Fruit fly (Drosophila melanogaster) whole organism, embryonic: ENCODE measurements around the gene Adgf-C.

Experiments used
- Atf3 ChIP-seq: fragments of 200-800 bp; sonication (Bioruptor generic); optimal IDR thresholded peaks from 3 replicates; lab custom pipeline; 2016; ENCODE audit warnings: missing biosample characterization, missing genetic modification characterization
- BEAF-32 ChIP-seq: fragments of 200-800 bp; sonication (Bioruptor generic); optimal IDR thresholded peaks from 3 replicates; lab custom pipeline; 2017; ENCODE audit warnings: missing biosample characterization, missing genetic modification characterization, mild to moderate bottlenecking, moderate library complexity, missing genetic modification reagents
- CG10147 ChIP-seq: fragments of 200-800 bp; sonication (Bioruptor generic); optimal IDR thresholded peaks from 2 replicates; lab custom pipeline; 2019; ENCODE audit warnings: missing biosample characterization, mild to moderate bottlenecking, missing genetic modification characterization, moderate library complexity
- CG10321 ChIP-seq: fragments of 200-800 bp; sonication (Bioruptor generic); IDR thresholded peaks from 2 replicates; pipeline ENCODE4 v1.3.6; 2022; ENCODE audit warnings: missing biosample characterization, missing genetic modification characterization
- CG10366 ChIP-seq: fragments of 200-800 bp; sonication (Bioruptor generic); IDR thresholded peaks from 2 replicates; pipeline ENCODE4 v1.3.6; 2022; ENCODE audit warnings: missing biosample characterization, missing genetic modification characterization
- CG10654 ChIP-seq: fragments of 200-800 bp; sonication (Bioruptor generic); optimal IDR thresholded peaks from 2 replicates; lab custom pipeline; 2016; ENCODE audit warnings: missing biosample characterization, missing genetic modification characterization
- CG11398 ChIP-seq: fragments of 200-800 bp; sonication (Bioruptor generic); optimal IDR thresholded peaks from 2 replicates; lab custom pipeline; 2016; ENCODE audit warnings: missing biosample characterization, missing genetic modification characterization
- CG12104 ChIP-seq: fragments of 200-800 bp; sonication (Bioruptor generic); optimal IDR thresholded peaks from 3 replicates; lab custom pipeline; 2016; ENCODE audit warnings: missing biosample characterization, missing genetic modification characterization
- CG12391 ChIP-seq: fragments of 200-800 bp; sonication (Bioruptor generic); optimal IDR thresholded peaks from 3 replicates; lab custom pipeline; 2018; ENCODE audit warnings: missing biosample characterization, mild to moderate bottlenecking, missing genetic modification characterization, moderate library complexity
- CG13123 ChIP-seq: fragments of 200-800 bp; sonication (Bioruptor generic); optimal IDR thresholded peaks from 2 replicates; lab custom pipeline; 2016; ENCODE audit warnings: missing biosample characterization, missing genetic modification characterization
- CG13775 ChIP-seq: fragments of 200-800 bp; sonication (Bioruptor generic); optimal IDR thresholded peaks from 3 replicates; lab custom pipeline; 2017; ENCODE audit warnings: missing biosample characterization, mild to moderate bottlenecking, missing genetic modification characterization
- CG14667 ChIP-seq: fragments of 200-800 bp; sonication (Bioruptor generic); IDR thresholded peaks from 2 replicates; pipeline ENCODE4 v1.3.6; 2022; ENCODE audit warnings: missing biosample characterization, missing genetic modification characterization
- CG14965 ChIP-seq: fragments of 200-800 bp; sonication (Bioruptor generic); optimal IDR thresholded peaks from 2 replicates; lab custom pipeline; 2016; ENCODE audit warnings: missing biosample characterization, missing genetic modification characterization, borderline replicate concordance
- CG15073 ChIP-seq: fragments of 200-800 bp; sonication (Bioruptor generic); optimal IDR thresholded peaks from 2 replicates; lab custom pipeline; 2016; ENCODE audit warnings: missing biosample characterization, missing genetic modification characterization
- CG16815 ChIP-seq: fragments of 200-800 bp; sonication (Bioruptor generic); optimal IDR thresholded peaks from 3 replicates; lab custom pipeline; 2017; ENCODE audit warnings: missing biosample characterization, mild to moderate bottlenecking, missing genetic modification characterization
- CG16863 ChIP-seq: fragments of 200-800 bp; sonication (Bioruptor generic); optimal IDR thresholded peaks from 3 replicates; lab custom pipeline; 2016; ENCODE audit warnings: missing biosample characterization, missing genetic modification characterization
- CG17829 ChIP-seq: fragments of 200-800 bp; optimal IDR thresholded peaks from 2 replicates; lab custom pipeline; 2019; ENCODE audit warnings: missing biosample characterization, mild to moderate bottlenecking, missing genetic modification characterization, moderate library complexity
- CG18599 ChIP-seq: fragments of 200-800 bp; sonication (Bioruptor generic); optimal IDR thresholded peaks from 3 replicates; lab custom pipeline; 2017; ENCODE audit warnings: missing biosample characterization, missing genetic modification characterization, mild to moderate bottlenecking, moderate library complexity, missing genetic modification reagents
- CG2199 ChIP-seq: fragments of 200-800 bp; sonication (Bioruptor generic); IDR thresholded peaks from 3 replicates; pipeline ENCODE4 v1.3.6; 2022; ENCODE audit warnings: missing biosample characterization, missing genetic modification characterization
- CG2712 ChIP-seq: fragments of 200-800 bp; optimal IDR thresholded peaks from 3 replicates; lab custom pipeline; 2019; ENCODE audit warnings: missing biosample characterization, mild to moderate bottlenecking, missing genetic modification characterization, moderate library complexity
- CG32772 ChIP-seq: fragments of 200-800 bp; sonication (Bioruptor generic); IDR thresholded peaks from 2 replicates; pipeline ENCODE4 v1.3.6; 2022; ENCODE audit warnings: missing biosample characterization, missing genetic modification characterization
- CG4617 ChIP-seq: fragments of 200-800 bp; sonication (Bioruptor generic); optimal IDR thresholded peaks from 3 replicates; lab custom pipeline; 2016; ENCODE audit warnings: missing biosample characterization, missing genetic modification characterization, borderline replicate concordance
- CG7987 ChIP-seq: fragments of 200-800 bp; sonication (Bioruptor generic); optimal IDR thresholded peaks from 2 replicates; lab custom pipeline; 2018; ENCODE audit warnings: missing biosample characterization, mild to moderate bottlenecking, missing genetic modification characterization, moderate library complexity
- CG8924 ChIP-seq: fragments of 200-800 bp; optimal IDR thresholded peaks from 3 replicates; lab custom pipeline; 2019; ENCODE audit warnings: missing biosample characterization, mild to moderate bottlenecking, missing genetic modification characterization, moderate library complexity
- CG9797 ChIP-seq: fragments of 200-800 bp; sonication (Bioruptor generic); optimal IDR thresholded peaks from 3 replicates; lab custom pipeline; 2018; ENCODE audit warnings: missing biosample characterization, mild to moderate bottlenecking, missing genetic modification characterization
- Camta ChIP-seq: fragments of 200-800 bp; sonication (Bioruptor generic); optimal IDR thresholded peaks from 2 replicates; lab custom pipeline; 2016; ENCODE audit warnings: missing biosample characterization, missing genetic modification characterization
- Dfd ChIP-seq, 2 experiments: fragments of >200 bp; optimal IDR thresholded peaks; 2 replicates each; lab custom pipeline; 2017; ENCODE audit warnings: missing biosample characterization in 2 of 2, missing genetic modification characterization in 2 of 2
- Dll ChIP-seq: fragments of 200-800 bp; sonication (Bioruptor generic); IDR thresholded peaks from 4 replicates; pipeline ENCODE4 v1.3.6; 2022; ENCODE audit warnings: missing biosample characterization, missing genetic modification characterization; ENCODE audit not compliant: partially characterized antibody
- Gsc ChIP-seq: fragments of 200-800 bp; sonication (Bioruptor generic); IDR thresholded peaks from 2 replicates; pipeline ENCODE4 v1.3.6; 2022; ENCODE audit warnings: missing biosample characterization, missing genetic modification characterization
- Gug ChIP-seq: fragments of 200-800 bp; sonication (Bioruptor generic); IDR thresholded peaks from 4 replicates; pipeline ENCODE4 v1.3.6; 2022; ENCODE audit warnings: missing biosample characterization, missing genetic modification characterization
- NfI ChIP-seq: fragments of 200-800 bp; sonication (Bioruptor generic); optimal IDR thresholded peaks from 3 replicates; lab custom pipeline; 2018; ENCODE audit warnings: missing biosample characterization, mild to moderate bottlenecking, missing genetic modification characterization, moderate library complexity
- ato ChIP-seq: fragments of 200-800 bp; sonication (Bioruptor generic); IDR thresholded peaks from 2 replicates; pipeline ENCODE4 v1.3.6; 2022; ENCODE audit warnings: missing biosample characterization, missing genetic modification characterization; ENCODE audit not compliant: partially characterized antibody
- az2 ChIP-seq: fragments of 200-800 bp; sonication (Bioruptor generic); optimal IDR thresholded peaks from 3 replicates; lab custom pipeline; 2016; ENCODE audit warnings: missing biosample characterization, missing genetic modification characterization
- br ChIP-seq: fragments of >200 bp; optimal IDR thresholded peaks from 2 replicates; lab custom pipeline; 2017
- caup ChIP-seq: fragments of 200-800 bp; sonication (Bioruptor generic); optimal IDR thresholded peaks from 3 replicates; lab custom pipeline; 2017; ENCODE audit warnings: missing biosample characterization, mild to moderate bottlenecking, missing genetic modification characterization, moderate library complexity; ENCODE audit not compliant: severe bottlenecking
- chm ChIP-seq: fragments of 200-800 bp; sonication (Bioruptor generic); IDR thresholded peaks from 2 replicates; pipeline ENCODE4 v1.3.6; 2022; ENCODE audit warnings: missing biosample characterization, missing genetic modification characterization
- ci ChIP-seq: fragments of 200-800 bp; sonication (Bioruptor generic); IDR thresholded peaks from 3 replicates; pipeline ENCODE4 v1.3.6; 2022; ENCODE audit warnings: missing biosample characterization, missing genetic modification characterization
- corto ChIP-seq: fragments of 200-800 bp; sonication (Bioruptor generic); optimal IDR thresholded peaks from 2 replicates; lab custom pipeline; 2016; ENCODE audit warnings: missing biosample characterization, mild to moderate bottlenecking, missing genetic modification characterization, moderate library complexity
- crol ChIP-seq: fragments of 200-800 bp; sonication (Bioruptor generic); IDR thresholded peaks from 2 replicates; pipeline ENCODE4 v1.3.6; 2022; ENCODE audit warnings: missing biosample characterization, missing genetic modification characterization
- crp ChIP-seq, 2 experiments: fragments of 200-800 bp; sonication (Bioruptor generic); optimal IDR thresholded peaks; 2 replicates in 1 of 2; 3 replicates in 1 of 2; lab custom pipeline; 2017; ENCODE audit warnings: missing biosample characterization in 2 of 2, missing genetic modification characterization in 2 of 2, mild to moderate bottlenecking in 1 of 2, moderate library complexity in 1 of 2
- cwo ChIP-seq: fragments of 200-800 bp; sonication (Bioruptor generic); optimal IDR thresholded peaks from 3 replicates; lab custom pipeline; 2017; ENCODE audit warnings: missing biosample characterization, missing genetic modification characterization, mild to moderate bottlenecking, moderate library complexity, missing genetic modification reagents
- exex ChIP-seq: fragments of 200-800 bp; sonication (Bioruptor generic); optimal IDR thresholded peaks from 4 replicates; lab custom pipeline; 2018; ENCODE audit warnings: missing biosample characterization, mild to moderate bottlenecking, missing genetic modification characterization, moderate library complexity
- h ChIP-seq: fragments of >200 bp; optimal IDR thresholded peaks from 2 replicates; lab custom pipeline; 2017
- hb ChIP-seq: fragments of 200-800 bp; sonication (Bioruptor generic); IDR thresholded peaks from 3 replicates; pipeline ENCODE4 v1.3.6; 2022; ENCODE audit warnings: missing biosample characterization, missing genetic modification characterization; ENCODE audit not compliant: partially characterized antibody
- repo ChIP-seq: fragments of 200-800 bp; sonication (Bioruptor generic); optimal IDR thresholded peaks from 2 replicates; lab custom pipeline; 2016; ENCODE audit warnings: missing biosample characterization, missing genetic modification characterization
- sna ChIP-seq: fragments of 200-800 bp; sonication (Bioruptor generic); IDR thresholded peaks from 2 replicates; pipeline ENCODE4 v1.3.6; 2022; ENCODE audit warnings: missing biosample characterization, missing genetic modification characterization; ENCODE audit not compliant: partially characterized antibody
- twi ChIP-seq: fragments of 200-800 bp; optimal IDR thresholded peaks from 2 replicates; lab custom pipeline; 2019; ENCODE audit warnings: missing biosample characterization, mild to moderate bottlenecking, missing genetic modification characterization, moderate library complexity
- vvl ChIP-seq: fragments of 200-800 bp; sonication (Bioruptor generic); IDR thresholded peaks from 2 replicates; pipeline ENCODE4 v1.3.6; 2022; ENCODE audit warnings: missing biosample characterization, missing genetic modification characterization
- wek ChIP-seq: fragments of 200-800 bp; sonication (Bioruptor generic); optimal IDR thresholded peaks from 3 replicates; lab custom pipeline; 2018; ENCODE audit warnings: missing biosample characterization, mild to moderate bottlenecking, missing genetic modification characterization, moderate library complexity

Gene Adgf-C

DNA sequence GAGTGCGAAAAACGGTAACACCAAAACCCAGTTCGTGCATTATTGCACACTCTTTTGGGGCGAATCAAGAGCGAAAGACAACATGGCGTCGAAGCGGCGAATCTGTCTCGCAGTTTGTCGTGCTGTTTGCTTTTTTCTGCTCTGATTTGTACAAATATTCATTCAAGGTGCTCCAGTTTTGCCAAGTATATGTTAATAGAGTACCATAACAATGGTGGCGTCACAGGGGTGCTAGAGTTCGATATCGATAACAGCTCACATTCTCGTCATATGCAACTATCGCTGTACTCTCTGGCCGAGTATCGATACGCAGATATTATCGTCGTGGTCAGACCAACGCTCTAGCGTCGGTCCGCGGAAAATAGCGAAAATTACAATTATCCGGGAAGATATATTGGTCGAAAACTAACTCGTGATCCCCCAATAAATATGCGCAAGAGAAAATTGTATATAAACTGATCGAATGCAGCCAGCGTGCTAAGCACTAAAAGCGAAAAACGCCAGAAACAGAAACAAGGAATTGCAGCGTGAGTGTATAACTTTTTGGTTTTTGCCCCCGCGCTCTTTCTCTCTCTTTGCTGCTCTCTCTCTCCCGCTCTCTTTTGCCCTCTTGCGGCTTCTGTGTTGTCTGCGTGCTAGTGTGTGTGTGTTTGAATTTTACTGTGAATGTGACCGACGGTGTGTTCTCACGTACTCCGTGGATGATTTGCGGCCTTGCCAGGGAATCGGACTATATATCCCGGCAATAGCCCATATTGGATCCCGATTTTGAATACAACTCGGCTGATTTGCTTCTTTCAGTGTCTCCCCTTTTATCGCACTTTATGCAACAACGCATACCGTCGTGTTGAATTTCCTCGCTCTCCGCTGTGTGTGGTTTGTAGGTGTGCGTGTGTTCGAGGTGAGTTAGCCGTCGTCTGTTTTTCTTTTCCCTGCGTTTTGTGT lies 22.7 kb upstream of the Adgf-C start, which contains the start of gene flfl (continued):
- TF ChIP-seq BEAF-32 (GFP tag; lab: Kevin White, UChicago) (peak; percentile 98), br (no peak), CG13775 (GFP tag; lab: Kevin White, UChicago) (no peak), repo (GFP tag; lab: Kevin White, UChicago) (no peak), Gsc (GFP tag; lab: Robert Waterston, UW) (no peak), CG7987 (GFP tag; lab: Kevin White, UChicago) (peak; percentile 74), CG10147 (GFP tag; lab: Kevin White, UChicago) (no peak), CG12391 (tag; lab: Kevin White, UChicago) (peak; percentile 15), hb (GFP tag; lab: Robert Waterston, UW) (no peak), Atf3 (GFP tag; lab: Kevin White, UChicago) (peak; percentile 31), CG14965 (GFP tag; lab: Kevin White, UChicago) (no peak), CG15073 (GFP tag; lab: Kevin White, UChicago) (no peak), twi (tag; lab: Kevin White, UChicago) (no peak), az2 (no peak), CG11398 (no peak), crp (GFP tag; optimal IDR thresholded peaks at IDR 0.05; lab: Kevin White, UChicago) (no peak), CG4617 (peak; percentile 57), ci (no peak), Dll (GFP tag; lab: Robert Waterston, UW) (no peak), wek (no peak), exex (tag; lab: Kevin White, UChicago) (no peak), caup (GFP tag; lab: Kevin White, UChicago) (no peak), CG10654 (GFP tag; lab: Kevin White, UChicago) (no peak), CG2199 (GFP tag; lab: Robert Waterston, UW) (no peak), CG17829 (peak; percentile 17), CG9797 (GFP tag; lab: Kevin White, UChicago) (peak; percentile 54), crol (no peak), CG10366 (GFP tag; lab: Robert Waterston, UW) (no peak), Gug (GFP tag; lab: Robert Waterston, UW) (no peak; the same call in 3 of the 4 replicates), vvl (GFP tag; lab: Robert Waterston, UW) (no peak), CG16863 (GFP tag; lab: Kevin White, UChicago) (peak; percentile 22), CG10321 (GFP tag; lab: Robert Waterston, UW) (no peak), CG18599 (GFP tag; lab: Kevin White, UChicago) (no peak), CG12104 (no peak), chm (GFP tag; lab: Robert Waterston, UW) (no peak), corto (GFP tag; lab: Kevin White, UChicago) (no peak), cwo (GFP tag; lab: Kevin White, UChicago) (no peak), CG8924 (peak; percentile 21), CG2712 (tag; lab: Kevin White, UChicago) (peak; percentile 30), h (lab: Kevin White, UChicago) (no peak), CG13123 (GFP tag; lab: Kevin White, UChicago) (no peak), sna (no peak), ato (GFP tag; lab: Robert Waterston, UW) (no peak), NfI (GFP tag; lab: Kevin White, UChicago) (peak; percentile 23), CG16815 (GFP tag; lab: Kevin White, UChicago) (no peak), CG32772 (GFP tag; lab: Robert Waterston, UW) (no peak), CG14667 (GFP tag; lab: Robert Waterston, UW) (no peak), Camta (GFP tag; lab: Kevin White, UChicago) (no peak), Dfd (GFP tag; optimal IDR thresholded peaks at IDR 0.05; lab: Kevin White, UChicago) (no peak)
